Worm (Caenorhabditis elegans) whole organism, mixed stage, embryonic: ENCODE measurements around the gene R52.6.
"Not testable (repeated sequence)": the region's sequence is repeated elsewhere in the genome, so short reads cannot be mapped to it uniquely, and the experiment has no call there.

ENCODE experiments used
- ces-1 ChIP-seq: fragments of 150-350 bp; optimal IDR thresholded peaks from 2 replicates; lab custom pipeline; 2014; ENCODE audit warnings: missing biosample characterization, missing genetic modification reagents, missing genetic modification characterization
- flh-1 ChIP-seq: fragments of 200-800 bp; sonication (Bioruptor generic); optimal IDR thresholded peaks from 2 replicates; lab custom pipeline; 2018; ENCODE audit warnings: mild to moderate bottlenecking, missing genetic modification characterization, moderate library complexity, missing compliant biosample characterization
- ham-2 ChIP-seq: fragments of 200-800 bp; sonication (Bioruptor generic); optimal IDR thresholded peaks from 2 replicates; lab custom pipeline; 2018; ENCODE audit warnings: mild to moderate bottlenecking, missing genetic modification characterization, missing compliant biosample characterization
- mab-5 ChIP-seq: fragments of 150-350 bp; optimal IDR thresholded peaks from 2 replicates; lab custom pipeline; 2014; ENCODE audit warnings: missing biosample characterization, missing genetic modification characterization
- nhr-28 ChIP-seq: fragments of 150-350 bp; optimal IDR thresholded peaks from 2 replicates; lab custom pipeline; 2014; ENCODE audit warnings: missing biosample characterization, missing genetic modification characterization
- sptf-1 ChIP-seq: sonication (generic microtip); optimal IDR thresholded peaks from 2 replicates; lab custom pipeline; 2017; ENCODE audit warnings: mild to moderate bottlenecking, missing genetic modification characterization, moderate library complexity, missing compliant biosample characterization
- unc-120 ChIP-seq: sonication (generic microtip); optimal IDR thresholded peaks from 2 replicates; lab custom pipeline; 2017; ENCODE audit warnings: missing genetic modification characterization, missing compliant biosample characterization; ENCODE audit not compliant: poor library complexity, severe bottlenecking
- unc-62 ChIP-seq: fragments of 150-350 bp; optimal IDR thresholded peaks from 2 replicates; lab custom pipeline; 2014; ENCODE audit warnings: missing biosample characterization, missing genetic modification reagents, missing genetic modification characterization

DNA sequence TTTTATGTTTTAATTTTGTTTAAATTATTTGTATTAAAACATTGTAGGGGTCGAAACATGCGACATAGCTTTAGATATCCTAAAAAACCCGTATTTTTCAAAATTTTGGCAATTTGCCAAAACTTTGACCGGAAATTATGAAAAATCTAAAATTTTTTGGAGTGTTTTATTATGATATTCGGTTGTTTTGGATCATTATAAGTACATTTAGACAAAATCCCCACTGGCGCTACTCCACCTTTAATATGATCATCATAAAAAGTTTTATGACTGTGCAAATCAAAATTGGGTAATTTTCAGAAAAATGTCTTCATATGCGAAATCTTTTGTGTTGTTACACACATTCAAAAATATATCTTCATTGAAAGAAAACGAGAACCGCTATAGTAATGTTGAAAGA is 40.9 kb upstream of the R52.6 start, which contains the start of gene math-18:
- not testable (repeated sequence) for TF ChIP-seq mab-5 (tag; lab: Kevin White, UChicago); flh-1; sptf-1 (tag; lab: Kevin White, UChicago); ces-1 (GFP tag; lab: Kevin White, UChicago); unc-120 (tag; lab: Kevin White, UChicago); unc-62 (GFP tag; lab: Kevin White, UChicago); nhr-28 (tag; lab: Kevin White, UChicago); ham-2 (GFP tag; lab: Kevin White, UChicago)
